Worm (Caenorhabditis elegans) whole organism, L4/young adult: ENCODE results near the gene wdfy-2.

Experiments
- W03F9.2 ChIP-seq: fragments of 150-350 bp; optimal IDR thresholded peaks from 2 replicates; lab custom pipeline; 2014; ENCODE audit warnings: missing biosample characterization, missing genetic modification characterization
- dao-5 ChIP-seq: sonication (generic microtip); optimal IDR thresholded peaks from 2 replicates; lab custom pipeline; 2016; ENCODE audit warnings: missing genotype, missing genetic modification characterization, moderate library complexity, missing compliant biosample characterization
- him-1 ChIP-seq: sonication (generic microtip); optimal IDR thresholded peaks from 2 replicates; lab custom pipeline; 2016; ENCODE audit warnings: missing genotype, missing genetic modification reagents, missing genetic modification characterization, missing compliant biosample characterization

wdfy-2 gene

DNA sequence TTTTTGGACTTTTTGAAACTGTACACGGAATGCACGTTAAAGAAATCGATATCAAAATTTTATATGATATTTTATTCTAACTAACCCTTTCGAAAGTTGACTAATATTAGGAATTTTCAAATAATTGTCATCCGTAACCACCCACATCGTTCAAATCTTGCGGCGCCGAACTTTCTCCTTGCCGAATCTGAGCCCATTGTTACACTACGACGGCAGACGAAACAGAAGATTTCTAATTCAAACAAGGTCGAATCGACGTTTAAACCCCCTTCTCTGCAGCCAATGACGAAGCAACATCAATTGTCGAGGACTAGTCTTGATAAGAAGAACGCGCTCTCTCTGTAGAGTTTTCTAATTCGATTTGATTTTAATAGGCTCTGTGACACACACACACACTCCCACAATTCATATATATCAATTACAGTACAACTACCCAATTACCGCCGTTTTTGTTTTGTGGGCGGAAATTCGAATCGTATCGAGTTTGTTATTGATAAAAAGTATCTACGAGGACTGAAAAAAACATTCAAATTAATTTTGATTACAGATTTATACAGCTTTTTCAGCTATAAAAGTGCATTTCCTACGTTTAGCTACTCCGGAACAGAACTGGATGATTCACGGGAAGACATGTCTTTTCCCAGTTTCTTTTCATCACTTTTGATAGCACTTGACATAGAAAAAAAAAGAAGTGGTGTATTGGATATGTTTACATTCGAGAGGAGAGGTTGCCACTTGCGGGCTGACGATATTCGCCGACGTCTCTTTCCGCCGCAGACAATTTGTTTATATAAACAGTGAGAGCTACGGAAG, 35.1 kb upstream of the wdfy-2 start:
- TF ChIP-seq W03F9.2 (no peak), dao-5 (tag; lab: Kevin White, UChicago) (no peak), him-1 (tag; lab: Kevin White, UChicago) (no peak)

DNA sequence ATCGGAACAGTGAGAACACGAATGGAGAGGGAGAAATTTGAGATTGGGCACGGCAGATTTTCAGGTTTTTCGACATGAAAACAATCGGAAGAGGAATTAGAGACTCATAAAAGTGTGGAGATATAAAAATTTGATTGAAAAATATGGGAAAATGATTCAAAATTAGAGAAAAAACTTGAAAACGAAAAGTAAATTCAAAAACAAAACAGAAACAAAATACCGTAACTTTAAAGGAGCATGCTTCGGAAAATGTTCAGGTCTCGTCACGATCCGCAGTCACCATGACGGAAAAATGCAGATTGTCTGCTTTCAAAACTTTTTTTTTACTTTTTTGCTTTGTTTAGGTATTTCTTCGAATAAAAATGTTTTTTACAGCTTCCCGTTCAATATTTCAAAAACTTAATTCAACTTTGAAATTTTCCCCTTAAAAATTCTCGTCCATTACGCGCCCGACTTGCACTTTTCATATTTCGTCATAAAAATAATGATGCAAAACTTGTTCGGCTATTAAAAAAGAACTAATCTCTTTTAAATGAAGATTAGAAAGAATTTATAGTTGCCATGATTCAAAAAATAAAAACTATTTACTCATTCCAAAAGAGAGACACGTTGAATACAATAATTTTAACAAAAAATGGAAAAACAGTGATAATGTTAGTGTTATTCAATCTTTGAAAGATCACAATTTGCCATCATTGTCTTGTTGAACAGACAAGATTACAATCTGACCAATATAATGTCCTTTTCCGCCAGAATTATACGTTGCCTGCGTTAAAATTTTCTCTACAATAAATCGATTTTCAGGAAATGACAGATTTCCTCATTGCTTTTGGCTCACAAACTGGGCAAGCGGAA, 34.3 kb upstream of the wdfy-2 start, which contains the start of gene mtrr-1:
TSS of gene mtrr-1 (plus strand) at position 805 of the 855 bp plus-strand sequence.
- TF ChIP-seq dao-5 (tag; lab: Kevin White, UChicago) (no peak), W03F9.2 (peak; percentile 25)

ce11 chrII:9289127-9289526, 30.5 kb upstream of the wdfy-2 start:
- TF ChIP-seq dao-5 (tag; lab: Kevin White, UChicago) (no peak), him-1 (tag; lab: Kevin White, UChicago) (no peak)

- TF ChIP-seq him-1 (tag; lab: Kevin White, UChicago), result no peak
- no peak for TF ChIP-seq dao-5 (tag; lab: Kevin White, UChicago)
- TF ChIP-seq W03F9.2, result no peak
Measured at ce11 chrII:9291632-9292031, 28.0 kb upstream of the wdfy-2 start, which contains the start of gene acs-7. Gene acs-7, plus strand, starts transcription at chrII:9292017.

- TF ChIP-seq dao-5 (tag; lab: Kevin White, UChicago), result no peak
- no peak for TF ChIP-seq W03F9.2
- TF ChIP-seq him-1 (tag; lab: Kevin White, UChicago), result no peak
Measured at ce11 chrII:9295678-9296077, 24.0 kb upstream of the wdfy-2 start, which contains the start of gene C01G6.9. Gene C01G6.9, minus strand, starts transcription at chrII:9295818.

ce11 chrII:9299679-9300078, 20.0 kb upstream of the wdfy-2 start:
- TF ChIP-seq W03F9.2 (no peak), dao-5 (tag; lab: Kevin White, UChicago) (no peak), him-1 (tag; lab: Kevin White, UChicago) (no peak)

ce11 chrII:9301065-9301464, 18.6 kb upstream of the wdfy-2 start:
- TF ChIP-seq dao-5 (tag; lab: Kevin White, UChicago) (no peak), him-1 (tag; lab: Kevin White, UChicago) (no peak), W03F9.2 (no peak)

DNA sequence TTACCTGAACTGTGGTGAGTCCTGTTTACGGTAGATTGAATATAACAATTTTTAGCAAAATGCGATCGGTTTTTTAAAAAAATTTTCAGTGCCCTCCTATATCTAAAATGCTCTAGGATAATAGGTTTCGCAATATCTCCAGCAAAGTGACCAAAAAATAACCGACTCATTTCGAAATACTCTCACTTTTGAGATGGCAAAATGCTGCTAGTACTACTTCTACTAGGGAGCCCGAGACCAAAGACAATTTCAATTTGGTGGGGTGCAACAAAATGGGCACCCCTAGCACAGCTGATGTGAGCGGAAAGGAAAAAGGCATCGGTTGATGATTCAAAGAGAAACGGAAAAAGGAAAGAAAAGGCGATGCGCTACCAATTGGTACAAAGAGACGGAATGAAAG, 16.1 kb upstream of the wdfy-2 start:
- TF ChIP-seq him-1 (tag; lab: Kevin White, UChicago), result no peak
- no peak for TF ChIP-seq W03F9.2

ce11 chrII:9304849-9305248, 14.8 kb upstream of the wdfy-2 start:
- TF ChIP-seq W03F9.2, result no peak
- no peak for TF ChIP-seq dao-5 (tag; lab: Kevin White, UChicago)
- no peak for TF ChIP-seq him-1 (tag; lab: Kevin White, UChicago)

DNA sequence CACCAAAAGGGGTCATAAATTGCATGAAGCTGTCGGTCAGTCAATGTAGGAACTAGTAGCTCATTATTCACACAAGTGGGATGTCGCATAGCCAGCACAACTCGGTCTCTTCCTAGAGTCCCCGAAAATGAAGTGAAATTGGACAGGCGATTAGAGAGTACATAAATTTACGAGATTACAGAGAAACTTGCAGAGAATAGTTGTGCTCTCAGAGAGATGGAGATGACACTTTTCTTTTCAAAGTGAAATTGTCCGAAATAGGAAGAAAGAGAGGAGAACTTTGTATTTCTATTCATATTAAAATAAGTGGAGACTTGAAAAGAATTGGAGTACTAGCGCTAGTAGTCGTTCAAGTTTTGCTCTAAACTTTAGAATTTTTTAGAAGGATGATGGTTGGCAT, 14.1 kb upstream of the wdfy-2 start:
- no peak for TF ChIP-seq him-1 (tag; lab: Kevin White, UChicago)
- TF ChIP-seq dao-5 (tag; lab: Kevin White, UChicago), result no peak

- no peak for TF ChIP-seq him-1 (tag; lab: Kevin White, UChicago)
- TF ChIP-seq W03F9.2, result no peak
- no peak for TF ChIP-seq dao-5 (tag; lab: Kevin White, UChicago)
Measured at ce11 chrII:9306835-9307234, 12.8 kb upstream of the wdfy-2 start.

DNA sequence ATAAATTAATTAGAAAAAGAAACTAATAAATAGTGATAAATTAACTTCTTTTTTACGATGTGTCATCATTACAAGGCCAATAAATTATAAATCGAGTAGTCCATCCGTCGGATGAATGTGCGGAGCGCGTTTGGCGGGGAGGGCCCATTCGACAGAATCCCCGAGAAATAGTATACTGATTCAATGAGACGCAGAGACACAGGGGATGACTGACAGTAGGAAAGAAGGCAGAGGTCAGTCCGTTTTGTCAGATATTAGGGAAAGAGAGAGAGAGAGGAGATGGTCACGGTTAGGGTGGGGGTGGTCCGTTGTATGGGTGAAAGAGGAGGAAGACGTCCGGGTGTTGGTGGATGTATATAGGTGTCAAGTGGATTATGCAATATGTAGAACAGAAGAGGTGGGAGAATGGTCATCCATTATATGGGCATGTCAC, 11.0 kb upstream of the wdfy-2 start:
- TF ChIP-seq him-1 (tag; lab: Kevin White, UChicago) (no peak), W03F9.2 (no peak), dao-5 (tag; lab: Kevin White, UChicago) (no peak)

DNA sequence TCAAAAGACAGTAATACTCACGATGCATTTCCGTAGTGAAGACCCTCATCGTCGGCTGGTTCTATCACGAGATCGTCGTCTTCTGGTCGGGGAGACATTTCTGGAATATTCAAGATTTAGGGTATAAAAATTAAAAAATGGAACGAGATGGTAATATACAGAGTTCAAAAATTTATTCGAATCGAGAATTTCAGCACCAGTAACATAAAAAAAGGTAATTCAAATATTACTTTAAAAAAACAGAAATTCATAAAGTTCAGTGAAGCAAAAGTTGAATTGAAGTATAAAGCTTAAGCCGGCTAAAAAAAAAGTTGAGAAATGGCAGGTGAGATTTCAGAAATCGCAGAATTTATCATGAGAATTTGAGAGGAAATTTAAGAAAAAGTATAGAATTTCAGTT, 9.5 kb upstream of the wdfy-2 start, which contains the start of gene cam-1:
TSS of gene cam-1 (minus strand) at position 101 of the 400 bp plus-strand sequence.
- no peak for TF ChIP-seq him-1 (tag; lab: Kevin White, UChicago)
- TF ChIP-seq dao-5 (tag; lab: Kevin White, UChicago), result no peak
- TF ChIP-seq W03F9.2, result no peak

DNA sequence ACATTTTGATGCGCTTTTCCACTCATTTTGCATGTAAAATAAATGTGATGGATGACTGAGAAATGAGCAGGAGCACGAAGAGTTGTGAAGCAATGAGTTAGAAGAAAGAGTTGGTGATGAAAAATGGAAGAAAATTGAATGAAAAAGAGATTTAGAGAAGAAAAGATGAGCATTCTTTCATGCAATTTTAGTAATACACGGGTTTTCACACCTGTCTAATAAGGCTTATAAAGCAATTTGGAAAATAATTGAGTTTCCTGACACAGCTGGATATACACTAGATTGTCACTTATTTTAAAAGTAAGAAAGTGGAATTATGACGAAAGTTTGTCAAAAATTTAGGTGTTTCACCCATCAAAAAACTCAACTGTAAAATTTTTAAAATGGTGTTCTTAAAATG, 8.9 kb upstream of the wdfy-2 start:
- TF ChIP-seq dao-5 (tag; lab: Kevin White, UChicago) (no peak), W03F9.2 (no peak), him-1 (tag; lab: Kevin White, UChicago) (no peak)
